Fruit fly (Drosophila melanogaster) whole organism, embryonic: ENCODE results near the gene Unr.
A peak's percentile ranks its signal among the peaks of the same experiment; 100 is the strongest.

Experiments
- BtbVII ChIP-seq: fragments of 200-800 bp; sonication (Bioruptor generic); optimal IDR thresholded peaks from 3 replicates; lab custom pipeline; 2017; ENCODE audit warnings: missing biosample characterization, mild to moderate bottlenecking, missing genetic modification characterization
- Bteb2 ChIP-seq: fragments of 200-800 bp; sonication (Bioruptor generic); optimal IDR thresholded peaks from 2 replicates; lab custom pipeline; 2016; ENCODE audit warnings: missing biosample characterization, missing genetic modification characterization
- CG10431 ChIP-seq: fragments of 200-800 bp; sonication (Bioruptor generic); optimal IDR thresholded peaks from 3 replicates; lab custom pipeline; 2018; ENCODE audit warnings: missing biosample characterization, mild to moderate bottlenecking, missing genetic modification characterization
- CG12299 ChIP-seq: fragments of 200-800 bp; sonication (Bioruptor generic); optimal IDR thresholded peaks from 2 replicates; lab custom pipeline; 2018; ENCODE audit warnings: missing biosample characterization, mild to moderate bottlenecking, missing genetic modification characterization
- CG13894 ChIP-seq: fragments of 200-800 bp; sonication (Bioruptor generic); optimal IDR thresholded peaks from 3 replicates; lab custom pipeline; 2018; ENCODE audit warnings: missing biosample characterization, mild to moderate bottlenecking, missing genetic modification characterization, moderate library complexity
- CG14965 ChIP-seq: fragments of 200-800 bp; sonication (Bioruptor generic); optimal IDR thresholded peaks from 2 replicates; lab custom pipeline; 2016; ENCODE audit warnings: missing biosample characterization, missing genetic modification characterization, borderline replicate concordance
- CG16813 ChIP-seq: fragments of 200-800 bp; sonication (Bioruptor generic); IDR thresholded peaks from 3 replicates; pipeline ENCODE4 v1.3.6; 2022; ENCODE audit warnings: missing biosample characterization, missing genetic modification characterization; ENCODE audit not compliant: partially characterized antibody
- CG17612 ChIP-seq: fragments of 200-800 bp; sonication (Bioruptor generic); IDR thresholded peaks from 2 replicates; pipeline ENCODE4 v1.3.6; 2022; ENCODE audit warnings: missing biosample characterization, missing genetic modification characterization
- CG30020 ChIP-seq: fragments of 200-800 bp; optimal IDR thresholded peaks from 2 replicates; lab custom pipeline; 2019; ENCODE audit warnings: missing biosample characterization, mild to moderate bottlenecking, missing genetic modification characterization, moderate library complexity
- CG31365 ChIP-seq: fragments of 200-800 bp; sonication (Bioruptor generic); optimal IDR thresholded peaks from 2 replicates; lab custom pipeline; 2018; ENCODE audit warnings: missing biosample characterization, mild to moderate bottlenecking, missing genetic modification characterization
- CG3847 ChIP-seq: fragments of 200-800 bp; sonication (Bioruptor generic); IDR thresholded peaks from 2 replicates; pipeline ENCODE4 v1.3.6; 2022; ENCODE audit warnings: missing biosample characterization, missing genetic modification characterization
- CG4820 ChIP-seq: fragments of 200-800 bp; sonication (Bioruptor generic); optimal IDR thresholded peaks from 3 replicates; lab custom pipeline; 2016; ENCODE audit warnings: missing biosample characterization, missing genetic modification characterization
- CG6813 ChIP-seq: fragments of 200-800 bp; sonication (Bioruptor generic); optimal IDR thresholded peaks from 2 replicates; lab custom pipeline; 2017; ENCODE audit warnings: missing biosample characterization, missing genetic modification characterization, mild to moderate bottlenecking, moderate library complexity, missing genetic modification reagents
- CG7372 ChIP-seq: fragments of 200-800 bp; sonication (Bioruptor generic); IDR thresholded peaks from 2 replicates; pipeline ENCODE4 v1.3.6; 2022; ENCODE audit warnings: missing biosample characterization, missing genetic modification characterization
- CG7928 ChIP-seq: fragments of 200-800 bp; sonication (Bioruptor generic); optimal IDR thresholded peaks from 2 replicates; lab custom pipeline; 2017; ENCODE audit warnings: missing biosample characterization, mild to moderate bottlenecking, missing genetic modification characterization
- CG9932 ChIP-seq: fragments of 200-800 bp; sonication (Bioruptor generic); IDR thresholded peaks from 2 replicates; pipeline ENCODE4 v1.3.6; 2022; ENCODE audit warnings: missing biosample characterization, missing genetic modification characterization
- D19B ChIP-seq: fragments of 200-800 bp; sonication (Bioruptor generic); optimal IDR thresholded peaks from 2 replicates; lab custom pipeline; 2017; ENCODE audit warnings: missing biosample characterization, mild to moderate bottlenecking, missing genetic modification characterization
- Dref ChIP-seq: fragments of 200-800 bp; sonication (Bioruptor generic); IDR thresholded peaks from 2 replicates; pipeline ENCODE4 v1.3.6; 2022; ENCODE audit warnings: missing biosample characterization, missing genetic modification characterization
- Ets97D ChIP-seq: fragments of 200-800 bp; sonication (Bioruptor generic); optimal IDR thresholded peaks from 3 replicates; lab custom pipeline; 2016; ENCODE audit warnings: missing biosample characterization, missing genetic modification characterization
- Fer3 ChIP-seq: fragments of 200-800 bp; sonication (Bioruptor generic); optimal IDR thresholded peaks from 2 replicates; lab custom pipeline; 2018; ENCODE audit warnings: missing biosample characterization, mild to moderate bottlenecking, missing genetic modification characterization, moderate library complexity
- Gsc ChIP-seq: fragments of 200-800 bp; sonication (Bioruptor generic); IDR thresholded peaks from 2 replicates; pipeline ENCODE4 v1.3.6; 2022; ENCODE audit warnings: missing biosample characterization, missing genetic modification characterization
- HHEX ChIP-seq: fragments of 200-800 bp; sonication (Bioruptor generic); optimal IDR thresholded peaks from 3 replicates; lab custom pipeline; 2017; ENCODE audit warnings: missing biosample characterization, mild to moderate bottlenecking, missing genetic modification characterization, missing genetic modification reagents
- HLH54F ChIP-seq: fragments of 200-800 bp; sonication (Bioruptor generic); optimal IDR thresholded peaks from 3 replicates; lab custom pipeline; 2016; ENCODE audit warnings: missing biosample characterization, missing genetic modification characterization
- Lhr ChIP-seq: fragments of 200-800 bp; sonication (Bioruptor generic); optimal IDR thresholded peaks from 3 replicates; lab custom pipeline; 2017; ENCODE audit warnings: mild to moderate bottlenecking, missing biosample characterization, missing genetic modification reagents, missing genetic modification characterization
- Lim3 ChIP-seq: fragments of 200-800 bp; sonication (Bioruptor generic); IDR thresholded peaks from 2 replicates; pipeline ENCODE4 v1.3.6; 2022; ENCODE audit warnings: missing biosample characterization, missing genetic modification characterization
- Oaz ChIP-seq: fragments of 200-800 bp; sonication (Bioruptor generic); IDR thresholded peaks from 2 replicates; pipeline ENCODE4 v1.3.6; 2022; ENCODE audit warnings: missing biosample characterization, missing genetic modification characterization
- Opbp ChIP-seq: fragments of 200-800 bp; sonication (Bioruptor generic); IDR thresholded peaks from 3 replicates; pipeline ENCODE4 v1.3.6; 2022; ENCODE audit warnings: missing biosample characterization, missing genetic modification characterization; ENCODE audit not compliant: partially characterized antibody
- Sox100B ChIP-seq: fragments of 200-800 bp; sonication (Bioruptor generic); optimal IDR thresholded peaks from 3 replicates; lab custom pipeline; 2018; ENCODE audit warnings: missing biosample characterization, mild to moderate bottlenecking, missing genetic modification characterization
- Sry-δ ChIP-seq: fragments of 200-800 bp; sonication (Bioruptor generic); optimal IDR thresholded peaks from 2 replicates; lab custom pipeline; 2016; ENCODE audit warnings: missing biosample characterization, missing genetic modification characterization
- Ssrp ChIP-seq: fragments of 200-800 bp; sonication (Bioruptor generic); optimal IDR thresholded peaks from 2 replicates; lab custom pipeline; 2018; ENCODE audit warnings: missing biosample characterization, mild to moderate bottlenecking, missing genetic modification characterization, moderate library complexity
- ab ChIP-seq: fragments of 200-800 bp; sonication (Bioruptor generic); optimal IDR thresholded peaks from 2 replicates; lab custom pipeline; 2016; ENCODE audit warnings: missing biosample characterization, missing genetic modification characterization
- ap ChIP-seq: fragments of 200-800 bp; sonication (Bioruptor generic); IDR thresholded peaks from 2 replicates; pipeline ENCODE4 v1.3.6; 2022; ENCODE audit warnings: missing biosample characterization, missing genetic modification characterization
- ci ChIP-seq: fragments of 200-800 bp; sonication (Bioruptor generic); IDR thresholded peaks from 3 replicates; pipeline ENCODE4 v1.3.6; 2022; ENCODE audit warnings: missing biosample characterization, missing genetic modification characterization
- danr ChIP-seq: fragments of 200-800 bp; sonication (Bioruptor generic); IDR thresholded peaks from 2 replicates; pipeline ENCODE4 v1.3.6; 2022; ENCODE audit warnings: missing biosample characterization, missing genetic modification characterization
- disco-r ChIP-seq: fragments of 200-800 bp; sonication (Bioruptor generic); optimal IDR thresholded peaks from 2 replicates; lab custom pipeline; 2016; ENCODE audit warnings: missing biosample characterization, missing genetic modification characterization
- eve ChIP-seq, 2 experiments: fragments of >200 bp; optimal IDR thresholded peaks; 2 replicates each; lab custom pipeline; 2017; ENCODE audit warnings: missing biosample characterization in 2 of 2, missing genetic modification characterization in 2 of 2
- fd102C ChIP-seq: fragments of 200-800 bp; sonication (Bioruptor generic); optimal IDR thresholded peaks from 2 replicates; lab custom pipeline; 2018; ENCODE audit warnings: missing biosample characterization, mild to moderate bottlenecking, missing genetic modification characterization, moderate library complexity
- fd3F ChIP-seq: fragments of 200-800 bp; sonication (Bioruptor generic); optimal IDR thresholded peaks from 2 replicates; lab custom pipeline; 2018; ENCODE audit warnings: missing biosample characterization, mild to moderate bottlenecking, missing genetic modification characterization, moderate library complexity
- fd64A ChIP-seq: fragments of 200-800 bp; sonication (Bioruptor generic); optimal IDR thresholded peaks from 3 replicates; lab custom pipeline; 2018; ENCODE audit warnings: missing biosample characterization, mild to moderate bottlenecking, missing genetic modification characterization
- fd96Cb ChIP-seq: fragments of 200-800 bp; sonication (Bioruptor generic); optimal IDR thresholded peaks from 2 replicates; lab custom pipeline; 2018; ENCODE audit warnings: missing biosample characterization, mild to moderate bottlenecking, missing genetic modification characterization, moderate library complexity
- grn ChIP-seq: fragments of 200-800 bp; sonication (Bioruptor generic); optimal IDR thresholded peaks from 3 replicates; lab custom pipeline; 2017; ENCODE audit warnings: missing biosample characterization, missing genetic modification characterization
- knrl ChIP-seq: fragments of 200-800 bp; sonication (Bioruptor generic); IDR thresholded peaks from 3 replicates; pipeline ENCODE4 v1.3.6; 2022; ENCODE audit warnings: missing biosample characterization, missing genetic modification characterization; ENCODE audit not compliant: partially characterized antibody
- luna ChIP-seq: fragments of 200-800 bp; sonication (Bioruptor generic); optimal IDR thresholded peaks from 2 replicates; lab custom pipeline; 2016; ENCODE audit warnings: missing biosample characterization, missing genetic modification characterization
- mld ChIP-seq: fragments of 200-800 bp; sonication (Bioruptor generic); IDR thresholded peaks from 3 replicates; pipeline ENCODE4 v1.3.6; 2022; ENCODE audit warnings: missing biosample characterization, missing genetic modification characterization; ENCODE audit not compliant: partially characterized antibody
- ro ChIP-seq: fragments of 200-800 bp; sonication (Bioruptor generic); IDR thresholded peaks from 2 replicates; pipeline ENCODE4 v1.3.6; 2022; ENCODE audit warnings: missing biosample characterization, missing genetic modification characterization
- sqz ChIP-seq: fragments of 200-800 bp; sonication (Bioruptor generic); optimal IDR thresholded peaks from 3 replicates; lab custom pipeline; 2018; ENCODE audit warnings: missing biosample characterization, mild to moderate bottlenecking, missing genetic modification characterization
- stc ChIP-seq: fragments of 200-800 bp; sonication (Bioruptor generic); IDR thresholded peaks from 2 replicates; pipeline ENCODE4 v1.3.6; 2022; ENCODE audit warnings: missing biosample characterization, missing genetic modification characterization
- vvl ChIP-seq: fragments of 200-800 bp; sonication (Bioruptor generic); IDR thresholded peaks from 2 replicates; pipeline ENCODE4 v1.3.6; 2022; ENCODE audit warnings: missing biosample characterization, missing genetic modification characterization
- zfh2 ChIP-seq: fragments of 200-800 bp; sonication (Bioruptor generic); optimal IDR thresholded peaks from 2 replicates; lab custom pipeline; 2016; ENCODE audit warnings: missing biosample characterization, missing genetic modification characterization

The Unr gene

dm6 chr3L:8441745-8442575, at the start of gene Unr:
TSS of gene Unr (minus strand) at chr3L:8442381.
- no peak for TF ChIP-seq mld (GFP tag; lab: Robert Waterston, UW)
- TF ChIP-seq BtbVII (GFP tag; lab: Kevin White, UChicago), result peak; percentile 35
- TF ChIP-seq Gsc (GFP tag; lab: Robert Waterston, UW), result no peak
- TF ChIP-seq grn (GFP tag; lab: Kevin White, UChicago), result peak; percentile 21
- peak; percentile 71 for TF ChIP-seq Fer3 (tag; lab: Kevin White, UChicago)
- peak; percentile 80 for TF ChIP-seq CG3847 (GFP tag; lab: Robert Waterston, UW)
- no peak for TF ChIP-seq CG14965 (GFP tag; lab: Kevin White, UChicago)
- peak; percentile 43 for TF ChIP-seq fd96Cb (tag; lab: Kevin White, UChicago)
- TF ChIP-seq CG17612, result peak; percentile 48; the same call in 1 of the 2 replicates
- peak; percentile 63 for TF ChIP-seq CG4820 (GFP tag; lab: Kevin White, UChicago)
- peak; percentile 42 for TF ChIP-seq sqz (GFP tag; lab: Kevin White, UChicago)
- TF ChIP-seq D19B (GFP tag; lab: Kevin White, UChicago), result peak; percentile 45
- TF ChIP-seq fd102C (GFP tag; lab: Kevin White, UChicago), result peak; percentile 29
- peak; percentile 73 for TF ChIP-seq HHEX (GFP tag; lab: Kevin White, UChicago)
- TF ChIP-seq CG31365 (tag; lab: Kevin White, UChicago), result peak; percentile 23
- peak; percentile 94 for TF ChIP-seq vvl
- TF ChIP-seq ab (GFP tag; lab: Kevin White, UChicago), result peak; percentile 61
- TF ChIP-seq CG13894 (tag; lab: Kevin White, UChicago), result no peak
- TF ChIP-seq CG12299 (tag; lab: Kevin White, UChicago), result peak; percentile 81
- no peak for TF ChIP-seq eve (GFP tag; optimal IDR thresholded peaks at IDR 0.05; lab: Kevin White, UChicago)
- TF ChIP-seq stc (GFP tag; lab: Robert Waterston, UW), result peak; percentile 75
- peak; percentile 29 for TF ChIP-seq CG7928 (GFP tag; lab: Kevin White, UChicago)
- TF ChIP-seq fd64A (GFP tag; lab: Kevin White, UChicago), result no peak
- peak; percentile 66 for TF ChIP-seq Bteb2
- TF ChIP-seq danr (GFP tag; lab: Robert Waterston, UW), result no peak
- TF ChIP-seq CG16813, result no peak
- TF ChIP-seq Ets97D (GFP tag; lab: Kevin White, UChicago), result peak; percentile 83
- TF ChIP-seq ro (GFP tag; lab: Robert Waterston, UW), result no peak; the same call in 1 of the 2 replicates
- peak; percentile 60 for TF ChIP-seq CG7372
- TF ChIP-seq zfh2 (GFP tag; lab: Kevin White, UChicago), result peak; percentile 88
- peak; percentile 38 for TF ChIP-seq Ssrp (tag; lab: Kevin White, UChicago)
- TF ChIP-seq Sox100B (GFP tag; lab: Kevin White, UChicago), result peak; percentile 65
- TF ChIP-seq knrl, result no peak
- peak; percentile 3 for TF ChIP-seq Lhr
- peak; percentile 89 for TF ChIP-seq CG9932
- TF ChIP-seq luna (GFP tag; lab: Kevin White, UChicago), result peak; percentile 55
- peak; percentile 89 for TF ChIP-seq HLH54F
- TF ChIP-seq ci (GFP tag; lab: Robert Waterston, UW), result peak; percentile 92
- peak; percentile 8 for TF ChIP-seq CG30020 (tag; lab: Kevin White, UChicago)
- TF ChIP-seq Oaz (GFP tag; lab: Robert Waterston, UW), result no peak
- no peak for TF ChIP-seq Dref (GFP tag; lab: Robert Waterston, UW)
- peak; percentile 63 for TF ChIP-seq disco-r
- TF ChIP-seq Sry-δ (GFP tag; lab: Kevin White, UChicago), result peak; percentile 36
- peak; percentile 53 for TF ChIP-seq fd3F
- peak; percentile 70 for TF ChIP-seq ap (GFP tag; lab: Robert Waterston, UW)
- no peak for TF ChIP-seq Lim3 (GFP tag; lab: Robert Waterston, UW)
- peak; percentile 76 for TF ChIP-seq CG6813 (GFP tag; lab: Kevin White, UChicago)
- TF ChIP-seq CG10431 (GFP tag; lab: Kevin White, UChicago), result peak; percentile 52
- no peak for TF ChIP-seq Opbp (GFP tag; lab: Robert Waterston, UW)
